Worm (Caenorhabditis elegans) whole organism, L4 larva: ENCODE results near the gene K09C4.1.

Source experiments
- F10B5.3 ChIP-seq: sonication (generic microtip); optimal IDR thresholded peaks from 2 replicates; lab custom pipeline; 2016; ENCODE audit warnings: mild to moderate bottlenecking, missing genetic modification characterization, missing compliant biosample characterization
- F37D6.2 ChIP-seq: sonication (generic microtip); optimal IDR thresholded peaks from 2 replicates; lab custom pipeline; 2016; ENCODE audit warnings: mild to moderate bottlenecking, missing genetic modification characterization, missing compliant biosample characterization
- F44E2.7 ChIP-seq: fragments of 200-800 bp; sonication (Bioruptor generic); IDR thresholded peaks from 2 replicates; pipeline ENCODE4 v2.1.2; 2022; ENCODE audit warnings: missing genetic modification characterization, missing compliant biosample characterization
- Y105C5A.15 ChIP-seq: fragments of 200-800 bp; sonication (Bioruptor generic); IDR thresholded peaks from 2 replicates; pipeline ENCODE4 v1.3.6; 2022; ENCODE audit warnings: missing genetic modification characterization, missing compliant biosample characterization
- Y5F2A.4 ChIP-seq: fragments of 200-800 bp; sonication (Bioruptor generic); optimal IDR thresholded peaks from 2 replicates; lab custom pipeline; 2018; ENCODE audit warnings: mild to moderate bottlenecking, missing genetic modification characterization, missing compliant biosample characterization
- Y75B8A.6 ChIP-seq: fragments of 200-800 bp; sonication (Bioruptor generic); IDR thresholded peaks from 2 replicates; pipeline ENCODE4 v1.3.6; 2022; ENCODE audit warnings: missing genetic modification reagents, missing genetic modification characterization, missing compliant biosample characterization
- ZK337.2 ChIP-seq: fragments of 200-800 bp; sonication (Bioruptor generic); IDR thresholded peaks from 2 replicates; pipeline ENCODE4 v1.3.6; 2022; ENCODE audit warnings: missing genetic modification reagents, missing genetic modification characterization, missing compliant biosample characterization
- ZK546.5 ChIP-seq, 2 experiments: sonication (generic microtip); optimal IDR thresholded peaks; 2 replicates each; lab custom pipeline; 2017; ENCODE audit warnings: missing biosample characterization in 2 of 2, missing genetic modification characterization in 2 of 2
- aha-1 ChIP-seq: fragments of 150-350 bp; peaks from one replicate; lab custom pipeline; 2014; ENCODE audit warnings: missing biosample characterization, missing genetic modification characterization
- ama-1 ChIP-seq: fragments of 150-350 bp; optimal IDR thresholded peaks from 2 replicates; lab custom pipeline; 2014; ENCODE audit warnings: inconsistent platforms, mixed read lengths
- ceh-32 ChIP-seq: sonication (generic microtip); optimal IDR thresholded peaks from 2 replicates; lab custom pipeline; 2016; ENCODE audit warnings: mild to moderate bottlenecking, missing genetic modification characterization, missing compliant biosample characterization; ENCODE audit not compliant: poor library complexity
- ceh-44 ChIP-seq: fragments of 200-800 bp; sonication (Bioruptor generic); IDR thresholded peaks from 2 replicates; pipeline ENCODE4 v1.3.6; 2022; ENCODE audit warnings: missing genetic modification reagents, missing genetic modification characterization, missing compliant biosample characterization
- ceh-62 ChIP-seq: sonication (generic microtip); optimal IDR thresholded peaks from 2 replicates; lab custom pipeline; 2017; ENCODE audit warnings: missing biosample characterization, missing genetic modification characterization
- ceh-82 ChIP-seq: sonication (generic microtip); optimal IDR thresholded peaks from 2 replicates; lab custom pipeline; 2017; ENCODE audit warnings: missing biosample characterization, missing genetic modification characterization
- daf-16 ChIP-seq, 3 experiments: sonication (generic microtip); optimal IDR thresholded peaks; 2 replicates each; lab custom pipeline; 2016 to 2017; ENCODE audit warnings: missing genetic modification characterization in 3 of 3, missing genetic modification reagents in 3 of 3, mild to moderate bottlenecking in 2 of 3, missing compliant biosample characterization in 2 of 3, missing biosample characterization in 1 of 3, moderate library complexity in 1 of 3
- daf-8 ChIP-seq: fragments of 200-800 bp; sonication (Bioruptor generic); IDR thresholded peaks from 2 replicates; pipeline ENCODE4 v1.3.6; 2022; ENCODE audit warnings: missing genetic modification characterization, missing compliant biosample characterization
- duxl-1 ChIP-seq: sonication (generic microtip); optimal IDR thresholded peaks from 2 replicates; lab custom pipeline; 2016; ENCODE audit warnings: mild to moderate bottlenecking, missing genetic modification characterization, moderate library complexity, missing compliant biosample characterization; ENCODE audit not compliant: poor library complexity
- gei-8 ChIP-seq: fragments of 200-800 bp; sonication (Bioruptor generic); optimal IDR thresholded peaks from 2 replicates; lab custom pipeline; 2018; ENCODE audit warnings: mild to moderate bottlenecking, missing genetic modification characterization, missing compliant biosample characterization
- hif-1 ChIP-seq, 2 experiments: sonication (generic microtip); optimal IDR thresholded peaks; 2 replicates each; lab custom pipeline; 2016 to 2017; ENCODE audit warnings: missing compliant biosample characterization in 2 of 2, missing genetic modification characterization in 2 of 2, missing genetic modification reagents in 2 of 2, missing genotype in 2 of 2, mild to moderate bottlenecking in 1 of 2
- hlh-11 ChIP-seq: fragments of 200-800 bp; sonication (Bioruptor generic); optimal IDR thresholded peaks from 2 replicates; lab custom pipeline; 2018; ENCODE audit warnings: mild to moderate bottlenecking, missing genetic modification characterization, missing compliant biosample characterization
- hmg-1.1 ChIP-seq: fragments of 200-800 bp; sonication (Bioruptor generic); IDR thresholded peaks from 2 replicates; pipeline ENCODE4 v1.3.6; 2022; ENCODE audit warnings: missing genetic modification reagents, missing genetic modification characterization, missing compliant biosample characterization
- jun-1 ChIP-seq: fragments of 150-350 bp; optimal IDR thresholded peaks from 2 replicates; lab custom pipeline; 2014; ENCODE audit warnings: missing biosample characterization, missing genetic modification reagents, missing genetic modification characterization
- lin-1 ChIP-seq: fragments of 200-800 bp; sonication (Bioruptor generic); IDR thresholded peaks from 2 replicates; pipeline ENCODE4 v1.3.6; 2022; ENCODE audit warnings: missing genetic modification reagents, missing genetic modification characterization, missing compliant biosample characterization
- lin-13 ChIP-seq: fragments of 150-350 bp; optimal IDR thresholded peaks from 2 replicates; lab custom pipeline; 2014; ENCODE audit warnings: missing biosample characterization, missing genetic modification reagents, missing genetic modification characterization
- madf-5 ChIP-seq, 2 experiments: fragments of 200-800 bp; sonication (Bioruptor generic); IDR thresholded peaks; 2 replicates each; pipeline ENCODE4 v1.3.6; 2022; ENCODE audit warnings: missing compliant biosample characterization in 2 of 2, missing genetic modification characterization in 2 of 2
- madf-9 ChIP-seq: fragments of 200-800 bp; sonication (Bioruptor generic); conservative IDR thresholded peaks from 2 replicates; pipeline ENCODE4 v1.3.6; 2022; ENCODE audit warnings: missing genetic modification reagents, missing genetic modification characterization, missing compliant biosample characterization
- nhr-237 ChIP-seq: sonication (generic microtip); optimal IDR thresholded peaks from 2 replicates; lab custom pipeline; 2017; ENCODE audit warnings: missing biosample characterization, missing genetic modification characterization
- nhr-28 ChIP-seq: fragments of 150-350 bp; optimal IDR thresholded peaks from 2 replicates; lab custom pipeline; 2014; ENCODE audit warnings: missing biosample characterization, missing genetic modification characterization
- rbr-2 ChIP-seq: sonication (generic microtip); optimal IDR thresholded peaks from 2 replicates; lab custom pipeline; 2016; ENCODE audit warnings: missing genotype, missing genetic modification characterization, missing compliant biosample characterization
- set-16 ChIP-seq: fragments of 200-800 bp; sonication (Bioruptor generic); IDR thresholded peaks from 2 replicates; pipeline ENCODE4 v1.3.6; 2022; ENCODE audit warnings: missing genetic modification reagents, missing genetic modification characterization, missing compliant biosample characterization
- snpc-4 ChIP-seq: fragments of 150-350 bp; optimal IDR thresholded peaks from 2 replicates; lab custom pipeline; 2014; ENCODE audit warnings: missing biosample characterization, missing genetic modification characterization
- spr-1 ChIP-seq: sonication (generic microtip); optimal IDR thresholded peaks from 2 replicates; lab custom pipeline; 2016; ENCODE audit warnings: mild to moderate bottlenecking, missing genetic modification characterization, missing compliant biosample characterization
- spr-3 ChIP-seq: fragments of 200-800 bp; sonication (Bioruptor generic); optimal IDR thresholded peaks from 2 replicates; lab custom pipeline; 2018; ENCODE audit warnings: mild to moderate bottlenecking, missing genetic modification characterization, missing compliant biosample characterization
- unc-62 ChIP-seq, 3 experiments: fragments of 150-350 bp in 1 of 3; sonication (generic microtip); optimal IDR thresholded peaks in 2 of 3; peaks in 1 of 3; 1 replicate in 1 of 3; 2 replicates in 2 of 3; lab custom pipeline; 2014 to 2017; ENCODE audit warnings: missing biosample characterization in 3 of 3, missing genetic modification characterization in 3 of 3, missing genetic modification reagents in 3 of 3, missing genotype in 1 of 3
- zfp-3 ChIP-seq: fragments of 200-800 bp; sonication (Bioruptor generic); conservative IDR thresholded peaks from 2 replicates; pipeline ENCODE4 v1.3.6; 2022; ENCODE audit warnings: missing genetic modification reagents, missing genetic modification characterization, missing compliant biosample characterization
- ztf-7 ChIP-seq: fragments of 150-350 bp; optimal IDR thresholded peaks from 2 replicates; lab custom pipeline; 2014; ENCODE audit warnings: missing biosample characterization, missing genetic modification characterization

K09C4.1 gene

DNA sequence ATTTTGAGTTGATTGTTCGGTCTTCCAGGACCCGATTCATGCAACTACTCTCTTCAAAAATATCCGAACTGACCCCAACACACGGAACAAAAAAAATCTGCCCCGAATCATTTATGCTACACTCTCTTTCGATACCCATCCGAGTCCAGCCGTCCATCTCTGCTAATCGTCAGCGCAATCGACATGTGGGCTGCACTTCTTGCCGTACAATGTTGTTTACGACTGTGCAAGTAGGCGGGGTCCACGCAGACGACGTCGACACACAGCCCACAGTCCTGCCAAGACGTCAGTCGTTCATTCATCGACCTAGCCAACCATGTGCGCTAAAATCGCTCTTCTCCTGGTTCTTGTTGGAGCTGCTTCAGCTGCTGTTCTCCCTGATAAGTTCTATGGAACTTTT, 39.8 kb upstream of the K09C4.1 start, which contains the start of gene lbp-1:
lbp-1 (plus strand) TSS at position 301 of the 400 bp plus-strand sequence.
- no peak for TF ChIP-seq jun-1 (tag; lab: Kevin White, UChicago)
- no peak for TF ChIP-seq hlh-11
- TF ChIP-seq zfp-3 (GFP tag; lab: Robert Waterston, UW) = no peak
- no peak for TF ChIP-seq lin-1 (GFP tag; lab: Robert Waterston, UW)
- no peak for TF ChIP-seq Y5F2A.4 (GFP tag; lab: Kevin White, UChicago)
- TF ChIP-seq ZK546.5 (tag; optimal IDR thresholded peaks at IDR 0.05; lab: Kevin White, UChicago) = no peak
- TF ChIP-seq duxl-1 (tag; lab: Kevin White, UChicago) = no peak

DNA sequence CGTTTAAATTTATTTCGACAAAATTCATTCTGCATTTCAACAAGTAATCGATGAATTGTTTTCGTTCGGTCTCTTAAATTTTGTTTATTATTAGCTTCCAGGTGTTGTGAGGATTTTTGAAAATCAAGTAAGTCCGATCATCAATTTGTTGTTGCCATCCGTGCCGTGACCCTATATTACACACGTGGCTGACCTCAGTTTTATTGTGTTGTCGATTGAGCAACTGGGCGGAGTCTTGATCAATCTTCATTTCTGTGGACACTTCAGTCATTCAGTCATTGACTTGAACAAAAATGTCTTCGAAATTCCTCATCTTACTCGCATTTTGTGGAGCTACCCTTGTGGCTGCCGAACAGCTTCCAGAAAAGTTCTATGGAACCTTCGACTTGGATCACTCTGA, 38.2 kb upstream of the K09C4.1 start, which contains the start of gene lbp-2:
lbp-2 (plus strand) TSS at position 102 of the 400 bp plus-strand sequence.
- TF ChIP-seq Y105C5A.15 (GFP tag; lab: Robert Waterston, UW) (no peak), daf-16 (GFP tag; optimal IDR thresholded peaks at IDR 0.05; lab: Kevin White, UChicago) (peak in 1 of 2 experiments; percentile 76), daf-16 (tag; optimal IDR thresholded peaks at IDR 0.05; lab: Kevin White, UChicago) (no peak), ztf-7 (tag; lab: Kevin White, UChicago) (no peak), ama-1 (lab: Kevin White, UChicago) (no peak)

ce11 chrX:3262600-3262999, 36.1 kb upstream of the K09C4.1 start, which contains the start of gene fbxb-71:
fbxb-71 (plus strand) TSS chrX:3262900.
- TF ChIP-seq unc-62 (GFP tag; optimal IDR thresholded peaks at IDR 0.05 in 1 of 2; lab: Kevin White, UChicago) (peak in 1 of 2 experiments; percentile 34), unc-62 (tag; optimal IDR thresholded peaks at IDR 0.05; lab: Kevin White, UChicago) (no peak), duxl-1 (tag; lab: Kevin White, UChicago) (no peak), gei-8 (GFP tag; lab: Kevin White, UChicago) (no peak)

ce11 chrX:3270806-3271205, 27.9 kb upstream of the K09C4.1 start, which contains the start of gene sul-1:
sul-1 (minus strand) TSS chrX:3270906.
- TF ChIP-seq jun-1 (tag; lab: Kevin White, UChicago) = no peak
- no peak for TF ChIP-seq aha-1 (tag; lab: Kevin White, UChicago)
- TF ChIP-seq nhr-237 (tag; lab: Kevin White, UChicago) = no peak
- TF ChIP-seq spr-3 (GFP tag; lab: Kevin White, UChicago) = no peak
- no peak for TF ChIP-seq hmg-1.1
- TF ChIP-seq Y75B8A.6 (GFP tag; lab: Robert Waterston, UW) = no peak
- TF ChIP-seq, all 104 proteins: peak for 0

DNA sequence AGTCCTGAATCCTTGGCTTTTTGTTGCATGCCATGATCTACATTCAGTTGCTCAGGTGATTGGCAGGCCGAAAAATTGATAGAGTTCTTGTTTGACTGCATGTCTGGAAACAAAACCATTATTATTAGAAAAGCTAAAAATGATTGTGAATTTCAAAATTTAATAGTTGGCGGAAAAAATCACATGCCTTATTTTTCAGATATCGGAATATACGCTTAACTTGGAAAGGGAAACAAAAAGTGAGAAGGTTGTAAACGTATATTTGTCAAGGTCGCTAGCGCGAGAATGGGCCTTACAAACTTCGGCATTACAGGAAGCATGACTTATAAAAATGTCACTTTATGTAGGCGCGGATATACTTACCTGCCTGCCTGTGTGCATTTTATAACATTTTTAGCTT, 27.0 kb upstream of the K09C4.1 start, which contains the start of gene K09C4.9:
K09C4.9 (minus strand) TSS at position 101 of the 400 bp plus-strand sequence.
- no peak for TF ChIP-seq hif-1 (tag; optimal IDR thresholded peaks at IDR 0.05; lab: Kevin White, UChicago)
- no peak for TF ChIP-seq daf-8 (GFP tag; lab: Robert Waterston, UW)
- TF ChIP-seq ceh-82 (tag; lab: Kevin White, UChicago) = no peak
- no peak for TF ChIP-seq ceh-62 (tag; lab: Kevin White, UChicago)
- no peak for TF ChIP-seq nhr-28 (tag; lab: Kevin White, UChicago)
- no peak for TF ChIP-seq rbr-2 (tag; lab: Kevin White, UChicago)
- no peak for TF ChIP-seq F44E2.7 (GFP tag; lab: Robert Waterston, UW)
- no peak for TF ChIP-seq ceh-32
- no peak for TF ChIP-seq set-16
- TF ChIP-seq ceh-44 = no peak

- TF ChIP-seq lin-13 = no peak
- no peak for TF ChIP-seq set-16
- TF ChIP-seq aha-1 (tag; lab: Kevin White, UChicago) = no peak
- TF ChIP-seq madf-5 (GFP tag; IDR thresholded peaks at IDR 0.05; lab: Robert Waterston, UW) = no peak
- TF ChIP-seq ceh-32 = no peak
- TF ChIP-seq daf-16 (GFP tag; optimal IDR thresholded peaks at IDR 0.05; lab: Kevin White, UChicago) = no peak
- no peak for TF ChIP-seq daf-16 (tag; optimal IDR thresholded peaks at IDR 0.05; lab: Kevin White, UChicago)
- no peak for TF ChIP-seq ZK337.2 (GFP tag; lab: Robert Waterston, UW)
- no peak for TF ChIP-seq Y75B8A.6 (GFP tag; lab: Robert Waterston, UW)
- TF ChIP-seq spr-1 (tag; lab: Kevin White, UChicago) = no peak
- no peak for TF ChIP-seq madf-9 (GFP tag; lab: Robert Waterston, UW)
- no peak for TF ChIP-seq F37D6.2 (tag; lab: Kevin White, UChicago)
- TF ChIP-seq snpc-4 (tag; lab: Kevin White, UChicago) = no peak
- TF ChIP-seq F10B5.3 (tag; lab: Kevin White, UChicago) = no peak
- TF ChIP-seq ceh-44 = no peak
- TF ChIP-seq, all 104 proteins: peak for 0
Observed at ce11 chrX:3272580-3272979, 26.1 kb upstream of the K09C4.1 start, which contains the start of gene K09C4.7. K09C4.7 (plus strand) TSS chrX:3272880.
